Fruit fly (Drosophila melanogaster) whole organism, pupa: Measurements from ENCODE around the gene CG9095.

ENCODE experiments used
- CG10348 ChIP-seq: fragments of 200-800 bp; sonication (Bioruptor generic); IDR thresholded peaks from 2 replicates; pipeline ENCODE4 v1.3.6; 2022; ENCODE audit warnings: missing biosample characterization, missing genetic modification characterization
- CG12605 ChIP-seq: fragments of 200-800 bp; sonication (Bioruptor generic); IDR thresholded peaks from 2 replicates; pipeline ENCODE4 v1.3.6; 2022; ENCODE audit warnings: missing biosample characterization, missing genetic modification characterization
- CG13204 ChIP-seq: fragments of 200-800 bp; sonication (Bioruptor generic); optimal IDR thresholded peaks from 2 replicates; lab custom pipeline; 2018; ENCODE audit warnings: missing biosample characterization, mild to moderate bottlenecking, missing genetic modification characterization, moderate library complexity
- CG15710 ChIP-seq: fragments of 200-800 bp; sonication (Bioruptor generic); optimal IDR thresholded peaks from 2 replicates; lab custom pipeline; 2018; ENCODE audit warnings: missing biosample characterization, mild to moderate bottlenecking, missing genetic modification characterization, moderate library complexity
- CG17806 ChIP-seq: fragments of 200-800 bp; sonication (Bioruptor generic); optimal IDR thresholded peaks from 2 replicates; lab custom pipeline; 2018; ENCODE audit warnings: missing biosample characterization, mild to moderate bottlenecking, missing genetic modification characterization, moderate library complexity
- CG32121 ChIP-seq: fragments of 200-800 bp; sonication (Bioruptor generic); IDR thresholded peaks from 2 replicates; pipeline ENCODE4 v1.3.6; 2022; ENCODE audit warnings: missing biosample characterization, missing genetic modification characterization
- CG34367 ChIP-seq: fragments of 200-800 bp; sonication (Bioruptor generic); optimal IDR thresholded peaks from 2 replicates; lab custom pipeline; 2018; ENCODE audit warnings: missing biosample characterization, mild to moderate bottlenecking, missing genetic modification characterization
- CG4496 ChIP-seq: fragments of 200-800 bp; sonication (Bioruptor generic); IDR thresholded peaks from 3 replicates; pipeline ENCODE4 v1.3.6; 2022; ENCODE audit warnings: missing biosample characterization, missing genetic modification characterization
- CG8159 ChIP-seq: fragments of 200-800 bp; sonication (Bioruptor generic); optimal IDR thresholded peaks from 3 replicates; lab custom pipeline; 2018; ENCODE audit warnings: missing biosample characterization, mild to moderate bottlenecking, missing genetic modification characterization, moderate library complexity
- CG8301 ChIP-seq: fragments of 200-800 bp; sonication (Bioruptor generic); optimal IDR thresholded peaks from 2 replicates; lab custom pipeline; 2018; ENCODE audit warnings: missing biosample characterization, mild to moderate bottlenecking, missing genetic modification characterization
- CG9948 ChIP-seq: fragments of 200-800 bp; sonication (Bioruptor generic); optimal IDR thresholded peaks from 2 replicates; lab custom pipeline; 2018; ENCODE audit warnings: missing biosample characterization, mild to moderate bottlenecking, missing genetic modification characterization, moderate library complexity
- D1 ChIP-seq: fragments of 200-800 bp; sonication (Bioruptor generic); optimal IDR thresholded peaks from 2 replicates; lab custom pipeline; 2018; ENCODE audit warnings: missing biosample characterization, mild to moderate bottlenecking, missing genetic modification characterization, moderate library complexity
- EcR ChIP-seq: fragments of 200-800 bp; sonication (Bioruptor generic); optimal IDR thresholded peaks from 3 replicates; lab custom pipeline; 2019; ENCODE audit warnings: missing biosample characterization, missing genetic modification characterization, mild to moderate bottlenecking, moderate library complexity, missing genetic modification reagents
- Ets98B ChIP-seq: fragments of 200-800 bp; sonication (Bioruptor generic); IDR thresholded peaks from 2 replicates; pipeline ENCODE4 v1.3.6; 2022; ENCODE audit warnings: missing biosample characterization, missing genetic modification characterization
- Pif1A ChIP-seq: fragments of 200-800 bp; sonication (Bioruptor generic); optimal IDR thresholded peaks from 3 replicates; lab custom pipeline; 2016; ENCODE audit warnings: missing biosample characterization, missing genetic modification characterization
- Pif1B ChIP-seq: fragments of 200-800 bp; sonication (Bioruptor generic); optimal IDR thresholded peaks from 3 replicates; lab custom pipeline; 2016; ENCODE audit warnings: missing biosample characterization, missing genetic modification characterization
- Snoo ChIP-seq: fragments of 200-800 bp; sonication (Bioruptor generic); optimal IDR thresholded peaks from 3 replicates; lab custom pipeline; 2017; ENCODE audit warnings: missing biosample characterization, mild to moderate bottlenecking, missing genetic modification characterization, inconsistent platforms
- fd96Ca ChIP-seq: fragments of 200-800 bp; sonication (Bioruptor generic); IDR thresholded peaks from 3 replicates; pipeline ENCODE4 v1.3.6; 2022; ENCODE audit warnings: missing biosample characterization, missing genetic modification characterization
- gl ChIP-seq: fragments of 200-800 bp; sonication (Bioruptor generic); optimal IDR thresholded peaks from 2 replicates; lab custom pipeline; 2018; ENCODE audit warnings: missing biosample characterization, mild to moderate bottlenecking, missing genetic modification characterization

Gene CG9095

DNA sequence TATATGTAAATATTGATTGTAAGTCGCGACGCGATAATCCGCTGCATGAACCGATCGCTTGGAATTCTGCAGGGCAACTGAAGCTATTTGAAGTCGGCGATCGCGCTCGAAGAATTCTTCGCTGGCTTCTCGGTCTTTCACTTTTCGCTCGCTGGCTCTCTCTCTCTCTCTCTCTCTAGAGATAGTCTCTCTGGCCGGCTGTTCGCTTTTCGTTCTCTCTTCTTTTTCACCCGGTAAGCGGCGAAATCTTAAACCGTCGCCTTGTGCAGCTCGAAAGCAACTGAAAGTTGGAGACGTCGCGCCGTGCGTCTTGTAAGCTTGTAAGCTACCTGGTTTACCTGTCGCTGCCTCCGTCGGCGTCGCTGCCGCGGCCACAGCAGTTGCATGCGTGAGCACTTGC, at the start of gene CG9095:
Gene CG9095, minus strand, starts transcription at position 285 of the 400 bp plus-strand sequence.
- TF ChIP-seq CG10348 (GFP tag; lab: Robert Waterston, UW): no peak
- 0 out of 3 replicates have a peak, but pooled peaks have one; percentile 45 for TF ChIP-seq CG4496 (GFP tag; lab: Robert Waterston, UW)
- TF ChIP-seq Pif1A (GFP tag; lab: Kevin White, UChicago): peak; percentile 3
- TF ChIP-seq fd96Ca (GFP tag; lab: Robert Waterston, UW): peak; percentile 17; the same call in 1 of the 3 replicates
- no peak for TF ChIP-seq CG34367 (tag; lab: Kevin White, UChicago)
- 0 out of 2 replicates have a peak, but pooled peaks have one; percentile 5 for TF ChIP-seq Ets98B (GFP tag; lab: Robert Waterston, UW)
- no peak for TF ChIP-seq D1 (tag; lab: Kevin White, UChicago)

DNA sequence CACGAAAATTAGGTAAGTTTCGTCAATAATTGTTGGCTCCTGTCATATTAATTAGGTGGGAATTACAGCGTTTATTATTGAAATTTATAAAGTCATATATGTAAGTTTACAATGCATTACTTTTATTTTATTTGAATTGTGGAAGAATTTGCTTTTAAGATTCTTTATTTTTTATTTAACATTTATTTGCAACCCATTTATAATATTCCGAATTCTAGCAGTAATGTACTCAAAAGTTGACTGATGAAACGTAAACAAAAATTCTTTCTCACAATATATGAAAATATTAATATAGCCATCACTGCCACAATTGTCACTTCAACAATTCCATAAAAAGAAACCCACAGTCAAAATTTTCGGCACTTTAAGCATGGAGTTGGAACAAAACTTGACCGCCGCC, 47.1 kb upstream of the CG9095 start, which contains the start of gene CG5662:
Gene CG5662, plus strand, starts transcription at position 301 of the 400 bp plus-strand sequence.
- no peak for TF ChIP-seq CG8301 (tag; lab: Kevin White, UChicago)
- TF ChIP-seq CG17806 (tag; lab: Kevin White, UChicago): no peak
- TF ChIP-seq EcR (GFP tag; lab: Kevin White, UChicago): no peak
- no peak for TF ChIP-seq CG34367 (tag; lab: Kevin White, UChicago)
- no peak for TF ChIP-seq fd96Ca (GFP tag; lab: Robert Waterston, UW)
- TF ChIP-seq Pif1B: no peak
- TF ChIP-seq CG12605 (GFP tag; lab: Robert Waterston, UW): no peak
- TF ChIP-seq CG32121 (GFP tag; lab: Robert Waterston, UW): no peak
- TF ChIP-seq CG13204 (GFP tag; lab: Kevin White, UChicago): no peak
- TF ChIP-seq CG4496 (GFP tag; lab: Robert Waterston, UW): no peak
- no peak for TF ChIP-seq CG8159 (tag; lab: Kevin White, UChicago)

DNA sequence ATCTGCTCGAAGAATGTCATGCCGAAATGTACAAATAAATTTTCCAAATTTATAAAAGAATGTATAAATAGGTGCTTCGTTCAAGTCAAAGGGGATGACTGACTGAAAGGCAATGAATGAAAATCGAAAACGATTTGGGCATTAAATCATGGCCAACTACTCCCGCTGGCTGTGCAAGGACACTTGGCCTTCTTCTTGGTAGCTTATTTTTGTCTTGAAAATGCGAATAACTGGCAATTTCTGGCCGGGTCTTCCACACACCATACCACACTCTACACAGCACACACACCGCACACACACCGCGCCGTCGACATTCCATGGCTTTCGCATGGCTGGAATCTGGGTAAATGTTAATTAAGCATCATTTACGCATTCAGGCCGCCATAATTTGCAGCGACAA, 43.5 kb upstream of the CG9095 start, which contains the start of gene CG32588:
Gene CG32588, minus strand, starts transcription at position 101 of the 400 bp plus-strand sequence.
- TF ChIP-seq CG4496 (GFP tag; lab: Robert Waterston, UW) (no peak), D1 (tag; lab: Kevin White, UChicago) (no peak), Ets98B (GFP tag; lab: Robert Waterston, UW) (no peak), CG12605 (GFP tag; lab: Robert Waterston, UW) (no peak), fd96Ca (GFP tag; lab: Robert Waterston, UW) (no peak), CG32121 (GFP tag; lab: Robert Waterston, UW) (no peak), CG17806 (tag; lab: Kevin White, UChicago) (no peak), CG15710 (tag; lab: Kevin White, UChicago) (no peak), CG13204 (GFP tag; lab: Kevin White, UChicago) (no peak), CG34367 (tag; lab: Kevin White, UChicago) (no peak), Pif1B (no peak)

DNA sequence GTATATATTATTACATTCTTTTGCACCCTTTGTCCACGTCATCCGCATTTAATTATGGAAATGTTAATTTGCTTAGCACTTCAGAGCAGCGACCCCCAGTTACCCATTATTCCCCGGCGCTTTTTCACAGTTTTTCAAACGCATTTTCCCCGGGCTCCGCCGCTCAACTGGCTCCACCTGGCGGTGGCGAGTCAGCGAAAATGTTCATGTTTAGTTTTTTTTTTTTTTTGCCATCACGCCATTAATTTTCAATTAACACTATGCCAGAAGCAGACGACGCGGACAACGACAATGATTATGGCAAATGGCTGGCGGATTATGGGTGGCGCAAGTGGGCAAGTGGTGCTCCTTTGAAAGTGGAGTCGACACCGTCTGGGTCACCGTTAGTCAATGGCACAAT, 40.6 kb upstream of the CG9095 start:
- TF ChIP-seq Snoo (tag; lab: Kevin White, UChicago) (no peak), CG34367 (tag; lab: Kevin White, UChicago) (no peak), Pif1A (GFP tag; lab: Kevin White, UChicago) (no peak), CG12605 (GFP tag; lab: Robert Waterston, UW) (no peak), Pif1B (no peak), EcR (GFP tag; lab: Kevin White, UChicago) (no peak), gl (tag; lab: Kevin White, UChicago) (no peak), CG17806 (tag; lab: Kevin White, UChicago) (no peak), Ets98B (GFP tag; lab: Robert Waterston, UW) (no peak), CG8301 (tag; lab: Kevin White, UChicago) (no peak), CG13204 (GFP tag; lab: Kevin White, UChicago) (no peak), CG9948 (tag; lab: Kevin White, UChicago) (no peak), fd96Ca (GFP tag; lab: Robert Waterston, UW) (no peak)

DNA sequence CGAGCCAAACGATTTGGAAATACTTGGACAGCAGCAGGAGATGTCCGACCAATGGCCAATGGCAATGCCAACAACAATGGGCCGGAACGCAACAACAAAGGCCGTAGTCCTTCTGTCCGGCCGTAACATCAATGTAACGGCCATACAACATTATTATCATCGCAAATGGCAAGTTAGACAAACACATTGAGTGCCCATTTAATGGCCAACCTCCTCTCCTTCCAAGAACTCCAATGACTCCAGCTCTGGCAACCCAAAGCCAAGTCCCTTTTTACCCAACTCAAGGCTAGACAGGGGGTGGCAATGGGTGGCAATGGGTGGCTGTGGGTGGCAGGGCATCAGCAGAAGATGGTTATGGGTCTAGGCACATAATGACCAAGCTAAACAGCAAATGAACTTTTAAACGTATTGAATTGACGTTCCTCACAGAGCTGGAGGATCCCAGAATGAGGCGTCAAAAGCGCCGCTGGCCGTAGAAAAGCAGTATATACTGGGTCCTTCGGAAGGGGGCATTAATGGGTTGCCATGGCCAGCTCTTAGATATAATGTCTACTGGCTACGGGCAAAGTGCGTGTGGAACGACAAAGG, 36.9 kb upstream of the CG9095 start:
- TF ChIP-seq CG9948 (tag; lab: Kevin White, UChicago): no peak
- no peak for TF ChIP-seq Snoo (tag; lab: Kevin White, UChicago)
- no peak for TF ChIP-seq CG8301 (tag; lab: Kevin White, UChicago)
- TF ChIP-seq CG4496 (GFP tag; lab: Robert Waterston, UW): no peak
- TF ChIP-seq CG17806 (tag; lab: Kevin White, UChicago): no peak
- no peak for TF ChIP-seq CG10348 (GFP tag; lab: Robert Waterston, UW)

DNA sequence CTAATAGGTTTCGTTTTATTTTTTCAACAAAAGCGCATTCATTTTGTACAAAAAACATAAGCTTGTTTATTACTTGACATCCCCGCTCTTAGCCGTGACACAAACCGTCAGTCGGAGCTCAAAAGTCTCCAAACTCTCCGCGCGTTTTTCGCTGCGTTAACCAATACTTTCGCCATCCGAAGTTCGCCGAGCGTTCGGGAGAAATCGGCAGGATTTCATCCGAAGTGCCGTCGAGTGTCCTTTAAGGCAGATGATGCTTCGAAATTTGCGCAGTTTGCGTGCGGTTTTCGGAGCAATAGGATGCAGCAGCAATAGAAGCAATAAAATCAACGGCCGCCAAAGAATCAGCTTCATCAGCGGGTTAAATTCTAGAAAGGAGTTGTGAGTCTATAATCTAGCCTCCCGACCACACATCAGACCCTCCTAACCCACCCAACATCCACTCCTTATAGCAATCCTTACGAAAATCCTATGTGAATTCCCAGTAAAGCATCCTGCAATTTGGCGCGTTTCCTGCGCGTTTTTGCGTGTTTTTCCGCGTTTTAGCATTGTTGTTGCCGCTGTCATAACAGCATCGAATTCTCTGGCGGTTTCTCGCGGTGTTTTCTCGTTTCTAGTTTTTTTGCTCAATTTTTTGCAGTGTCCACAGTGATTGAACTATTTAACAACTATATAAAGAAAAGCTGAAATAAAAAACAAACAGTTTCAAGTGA, 12.3 kb upstream of the CG9095 start, which contains the start of gene CG43737:
Gene CG43737, plus strand, starts transcription at position 271 of the 713 bp plus-strand sequence.
- TF ChIP-seq CG13204 (GFP tag; lab: Kevin White, UChicago): no peak
- TF ChIP-seq CG4496 (GFP tag; lab: Robert Waterston, UW): 0 out of 3 replicates have a peak, but pooled peaks have one; percentile 27
- TF ChIP-seq CG9948 (tag; lab: Kevin White, UChicago): no peak
